Worm (Caenorhabditis elegans) whole organism, L1 larva: ENCODE measurements around the gene trm-1.
"Not testable (repeated sequence)": the region's sequence is repeated elsewhere in the genome, so short reads cannot be mapped to it uniquely, and the experiment has no call there.

Source experiments
- ceh-8 ChIP-seq: fragments of 200-800 bp; sonication (Bioruptor generic); optimal IDR thresholded peaks from 2 replicates; lab custom pipeline; 2018; ENCODE audit warnings: mild to moderate bottlenecking, missing genetic modification characterization, moderate library complexity, missing compliant biosample characterization
- ces-1 ChIP-seq: fragments of 150-350 bp; optimal IDR thresholded peaks from 2 replicates; lab custom pipeline; 2014; ENCODE audit warnings: missing biosample characterization, missing genetic modification reagents, missing genetic modification characterization
- fkh-8 ChIP-seq: sonication (generic microtip); optimal IDR thresholded peaks from 2 replicates; lab custom pipeline; 2016; ENCODE audit warnings: mild to moderate bottlenecking, missing genetic modification characterization, missing compliant biosample characterization
- nhr-77 ChIP-seq: fragments of 150-350 bp; optimal IDR thresholded peaks from 2 replicates; lab custom pipeline; 2014; ENCODE audit warnings: missing biosample characterization, missing genetic modification characterization
- nhr-90 ChIP-seq: sonication (generic microtip); optimal IDR thresholded peaks from 2 replicates; lab custom pipeline; 2016; ENCODE audit warnings: mild to moderate bottlenecking, missing genetic modification characterization, missing compliant biosample characterization; ENCODE audit not compliant: poor library complexity
- pqm-1 ChIP-seq: sonication (generic microtip); optimal IDR thresholded peaks from 3 replicates; lab custom pipeline; 2017; ENCODE audit warnings: missing biosample characterization, missing genetic modification characterization
- sptf-1 ChIP-seq: fragments of 150-350 bp; optimal IDR thresholded peaks from 2 replicates; lab custom pipeline; 2014; ENCODE audit warnings: missing biosample characterization, missing genetic modification characterization
- tbx-2 ChIP-seq: sonication (generic microtip); optimal IDR thresholded peaks from 2 replicates; lab custom pipeline; 2016; ENCODE audit warnings: missing genetic modification characterization, missing compliant biosample characterization
- ztf-11 ChIP-seq, 2 experiments: sonication (generic microtip); optimal IDR thresholded peaks; 2 replicates each; lab custom pipeline; 2016 to 2017; ENCODE audit warnings: missing genetic modification characterization in 2 of 2, missing biosample characterization in 1 of 2, missing compliant biosample characterization in 1 of 2

- not testable (repeated sequence) for TF ChIP-seq ceh-8; pqm-1 (tag; lab: Kevin White, UChicago); nhr-90 (tag; lab: Kevin White, UChicago); ces-1 (GFP tag; lab: Kevin White, UChicago); nhr-77 (tag; lab: Kevin White, UChicago); sptf-1; tbx-2 (tag; lab: Kevin White, UChicago); fkh-8 (tag; lab: Kevin White, UChicago); ztf-11 (tag; optimal IDR thresholded peaks at IDR 0.05; lab: Kevin White, UChicago)
Observed at ce11 chrV:14205214-14205613, 19.8 kb upstream of the trm-1 start, which contains the start of gene T16A9.3.
